Worm (Caenorhabditis elegans): ENCODE measurements around the gene ZK813.4.

ce11 chrX:3430020-3430419 lies at the start of gene ZK813.4:
- TF ChIP-seq attf-6 (GFP tag; IDR thresholded peaks at IDR 0.05) (no peak), lsl-1 (GFP tag; optimal IDR thresholded peaks at IDR 0.05) (no peak), ceh-40 (GFP tag; IDR thresholded peaks at IDR 0.05) (no peak), K11D2.4 (GFP tag; IDR thresholded peaks at IDR 0.05) (no peak), hsf-1 (GFP tag; IDR thresholded peaks at IDR 0.05) (no peak), nhr-120 (GFP tag; IDR thresholded peaks at IDR 0.05) (no peak), ztf-26 (tag; optimal IDR thresholded peaks at IDR 0.05) (no peak), ama-1 (optimal IDR thresholded peaks at IDR 0.05) (no peak), ama-1 (GFP tag; optimal IDR thresholded peaks at IDR 0.05) (no peak), unc-62 (GFP tag; optimal IDR thresholded peaks at IDR 0.05) (no peak), sea-2 (GFP tag; IDR thresholded peaks at IDR 0.05) (no peak), snpc-4 (GFP tag; optimal IDR thresholded peaks at IDR 0.05) (no peak), snpc-4 (tag; optimal IDR thresholded peaks at IDR 0.05) (no peak), ekl-4 (GFP tag; IDR thresholded peaks at IDR 0.05) (no peak), aptf-2 (GFP tag; conservative IDR thresholded peaks at IDR 0.05) (no peak), ceh-58 (GFP tag; IDR thresholded peaks at IDR 0.05) (no peak)

All from whole organism, young adult.